Worm (Caenorhabditis elegans) whole organism, young adult: ENCODE measurements around the gene nhr-53.

Experiments used
- F33H1.4 ChIP-seq: fragments of 200-800 bp; sonication (Bioruptor generic); IDR thresholded peaks from 2 replicates; pipeline ENCODE4 v1.3.6; 2022; ENCODE audit warnings: missing genetic modification reagents, missing genetic modification characterization, missing compliant biosample characterization
- pha-4 ChIP-seq: fragments of 150-350 bp; sonication (generic microtip); optimal IDR thresholded peaks from 2 replicates; lab custom pipeline; 2014; ENCODE audit warnings: missing biosample characterization, missing genetic modification reagents, missing genetic modification characterization
- ztf-25 ChIP-seq: fragments of 200-800 bp; sonication (Bioruptor generic); IDR thresholded peaks from 2 replicates; pipeline ENCODE4 v1.3.6; 2022; ENCODE audit warnings: missing genetic modification reagents, missing genetic modification characterization, missing compliant biosample characterization

DNA sequence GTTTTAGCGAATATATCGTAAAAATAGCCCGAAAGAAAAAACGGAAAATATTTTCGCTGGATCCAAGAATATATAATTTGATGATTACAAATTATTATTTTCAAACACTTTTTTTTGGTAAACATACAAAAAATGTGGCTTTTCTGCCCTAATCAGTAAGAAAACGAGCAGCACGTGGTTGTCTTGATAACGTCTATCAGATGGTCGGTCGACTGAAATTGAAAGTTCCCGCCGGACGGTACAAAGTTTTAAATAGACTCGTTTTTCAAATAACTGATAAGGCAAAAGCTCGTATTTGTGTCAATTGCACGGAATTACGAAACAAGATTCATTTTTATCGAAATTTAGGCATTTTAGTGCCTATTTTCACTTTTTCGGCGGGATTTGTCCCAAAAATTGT, 35.4 kb downstream of the nhr-53 start:
- TF ChIP-seq ztf-25 (GFP tag; lab: Robert Waterston, UW): no peak
- TF ChIP-seq F33H1.4 (GFP tag; lab: Robert Waterston, UW): no peak
- TF ChIP-seq pha-4 (tag; lab: Kevin White, UChicago): peak; percentile 72
